Fruit fly (Drosophila melanogaster) whole organism, prepupa: ENCODE data around the gene CG9932.

ENCODE experiments used
- Blimp-1 ChIP-seq: fragments of 200-800 bp; sonication (Bioruptor generic); optimal IDR thresholded peaks from 3 replicates; lab custom pipeline; 2017; ENCODE audit warnings: missing biosample characterization, missing genetic modification characterization, mild to moderate bottlenecking, moderate library complexity, missing genetic modification reagents
- CG10631 ChIP-seq: fragments of 200-800 bp; sonication (Bioruptor generic); optimal IDR thresholded peaks from 2 replicates; lab custom pipeline; 2016; ENCODE audit warnings: missing biosample characterization, missing genetic modification characterization
- CG10669 ChIP-seq: fragments of 200-800 bp; sonication (Bioruptor generic); optimal IDR thresholded peaks from 3 replicates; lab custom pipeline; 2018; ENCODE audit warnings: missing biosample characterization, mild to moderate bottlenecking, missing genetic modification characterization, moderate library complexity
- CG11294 ChIP-seq: fragments of 200-800 bp; sonication (Bioruptor generic); IDR thresholded peaks from 2 replicates; pipeline ENCODE4 v1.3.6; 2022; ENCODE audit warnings: missing biosample characterization, missing genetic modification characterization
- CG11902 ChIP-seq: fragments of 200-800 bp; sonication (Bioruptor generic); optimal IDR thresholded peaks from 3 replicates; lab custom pipeline; 2016; ENCODE audit warnings: missing biosample characterization, missing genetic modification characterization
- CG15336 ChIP-seq: fragments of 200-800 bp; sonication (Bioruptor generic); IDR thresholded peaks from 2 replicates; pipeline ENCODE4 v1.3.6; 2022; ENCODE audit warnings: missing biosample characterization, missing genetic modification characterization
- CG1621 ChIP-seq: fragments of 200-800 bp; sonication (Bioruptor generic); optimal IDR thresholded peaks from 3 replicates; lab custom pipeline; 2018; ENCODE audit warnings: missing biosample characterization, mild to moderate bottlenecking, missing genetic modification characterization
- CG16779 ChIP-seq: fragments of 200-800 bp; sonication (Bioruptor generic); optimal IDR thresholded peaks from 3 replicates; lab custom pipeline; 2017; ENCODE audit warnings: missing biosample characterization, mild to moderate bottlenecking, missing genetic modification characterization
- CG3032 ChIP-seq: fragments of 200-800 bp; optimal IDR thresholded peaks from 2 replicates; lab custom pipeline; 2019; ENCODE audit warnings: missing biosample characterization, mild to moderate bottlenecking, missing genetic modification characterization, moderate library complexity
- CG31627 ChIP-seq: fragments of 200-800 bp; sonication (Bioruptor generic); optimal IDR thresholded peaks from 3 replicates; lab custom pipeline; 2016; ENCODE audit warnings: missing biosample characterization, missing genetic modification characterization
- CG32006 ChIP-seq: fragments of 200-800 bp; sonication (Bioruptor generic); optimal IDR thresholded peaks from 3 replicates; lab custom pipeline; 2017; ENCODE audit warnings: missing biosample characterization, mild to moderate bottlenecking, missing genetic modification characterization
- CG34406 ChIP-seq: fragments of 200-800 bp; sonication (Bioruptor generic); optimal IDR thresholded peaks from 3 replicates; lab custom pipeline; 2016; ENCODE audit warnings: missing biosample characterization, missing genetic modification characterization
- CG3919 ChIP-seq: fragments of 200-800 bp; sonication (Bioruptor generic); optimal IDR thresholded peaks from 3 replicates; lab custom pipeline; 2016; ENCODE audit warnings: missing biosample characterization, missing genetic modification characterization
- CG4318 ChIP-seq: fragments of 200-800 bp; sonication (Bioruptor generic); optimal IDR thresholded peaks from 3 replicates; lab custom pipeline; 2017; ENCODE audit warnings: missing biosample characterization, mild to moderate bottlenecking, missing genetic modification characterization
- CG6163 ChIP-seq: fragments of 200-800 bp; sonication (Bioruptor generic); IDR thresholded peaks from 3 replicates; pipeline ENCODE4 v1.3.6; 2022; ENCODE audit warnings: missing biosample characterization, missing genetic modification characterization
- CG6276 ChIP-seq: fragments of 200-800 bp; sonication (Bioruptor generic); optimal IDR thresholded peaks from 2 replicates; lab custom pipeline; 2017; ENCODE audit warnings: missing biosample characterization, mild to moderate bottlenecking, missing genetic modification characterization
- CG6792 ChIP-seq: fragments of 200-800 bp; sonication (Bioruptor generic); optimal IDR thresholded peaks from 3 replicates; lab custom pipeline; 2016; ENCODE audit warnings: missing biosample characterization, missing genetic modification characterization
- CG6808 ChIP-seq: fragments of 200-800 bp; sonication (Bioruptor generic); optimal IDR thresholded peaks from 3 replicates; lab custom pipeline; 2017; ENCODE audit warnings: missing biosample characterization, missing genetic modification characterization, mild to moderate bottlenecking, moderate library complexity, missing genetic modification reagents
- CG6854 ChIP-seq: fragments of 200-800 bp; sonication (Bioruptor generic); optimal IDR thresholded peaks from 2 replicates; lab custom pipeline; 2017; ENCODE audit warnings: missing biosample characterization, mild to moderate bottlenecking, missing genetic modification characterization
- CG8119 ChIP-seq: fragments of 200-800 bp; sonication (Bioruptor generic); IDR thresholded peaks from 3 replicates; pipeline ENCODE4 v1.3.6; 2022; ENCODE audit warnings: missing biosample characterization, missing genetic modification characterization
- CG8319 ChIP-seq: fragments of 200-800 bp; sonication (Bioruptor generic); optimal IDR thresholded peaks from 3 replicates; lab custom pipeline; 2016; ENCODE audit warnings: missing biosample characterization, missing genetic modification characterization
- CG8632 ChIP-seq: fragments of 200-800 bp; sonication (Bioruptor generic); optimal IDR thresholded peaks from 3 replicates; lab custom pipeline; 2016; ENCODE audit warnings: missing biosample characterization, missing genetic modification characterization
- CG9139 ChIP-seq: fragments of 200-800 bp; sonication (Bioruptor generic); optimal IDR thresholded peaks from 3 replicates; lab custom pipeline; 2017; ENCODE audit warnings: missing biosample characterization, mild to moderate bottlenecking, missing genetic modification characterization
- Eip75B ChIP-seq: fragments of 200-800 bp; sonication (Bioruptor generic); optimal IDR thresholded peaks from 3 replicates; lab custom pipeline; 2016; ENCODE audit warnings: missing biosample characterization, missing genetic modification characterization
- Eip78C ChIP-seq: fragments of 200-800 bp; sonication (Bioruptor generic); peaks from one replicate; lab custom pipeline; 2016; ENCODE audit warnings: missing biosample characterization, missing genetic modification characterization
- Eip93F ChIP-seq: fragments of 200-800 bp; sonication (Bioruptor generic); optimal IDR thresholded peaks from 2 replicates; lab custom pipeline; 2016; ENCODE audit warnings: missing biosample characterization, mild to moderate bottlenecking, missing genetic modification characterization
- Ets21C ChIP-seq: fragments of 200-800 bp; sonication (Bioruptor generic); optimal IDR thresholded peaks from 3 replicates; lab custom pipeline; 2016; ENCODE audit warnings: missing biosample characterization, missing genetic modification characterization
- Ets96B ChIP-seq: fragments of 200-800 bp; optimal IDR thresholded peaks from 2 replicates; lab custom pipeline; 2019; ENCODE audit warnings: missing biosample characterization, mild to moderate bottlenecking, missing genetic modification characterization, moderate library complexity
- Gug ChIP-seq: fragments of 200-800 bp; sonication (Bioruptor generic); IDR thresholded peaks from 2 replicates; pipeline ENCODE4 v1.3.6; 2022; ENCODE audit warnings: missing biosample characterization, missing genetic modification characterization
- Hr38 ChIP-seq: sonication (Bioruptor generic); optimal IDR thresholded peaks from 2 replicates; lab custom pipeline; 2016; ENCODE audit warnings: missing biosample characterization, missing genetic modification characterization
- Hr39 ChIP-seq: fragments of 200-800 bp; sonication (Bioruptor generic); optimal IDR thresholded peaks from 2 replicates; lab custom pipeline; 2016; ENCODE audit warnings: missing biosample characterization, missing genetic modification characterization
- Hr4 ChIP-seq: fragments of 200-800 bp; sonication (Bioruptor generic); optimal IDR thresholded peaks from 3 replicates; lab custom pipeline; 2016; ENCODE audit warnings: missing biosample characterization, missing genetic modification characterization
- Lpt ChIP-seq: fragments of 200-800 bp; sonication (Bioruptor generic); optimal IDR thresholded peaks from 3 replicates; lab custom pipeline; 2016; ENCODE audit warnings: missing biosample characterization, missing genetic modification characterization
- Met ChIP-seq: fragments of 200-800 bp; sonication (Bioruptor generic); optimal IDR thresholded peaks from 3 replicates; lab custom pipeline; 2016; ENCODE audit warnings: missing biosample characterization, missing genetic modification characterization
- OdsH ChIP-seq: fragments of 200-800 bp; sonication (Bioruptor generic); optimal IDR thresholded peaks from 3 replicates; lab custom pipeline; 2016; ENCODE audit warnings: missing biosample characterization, missing genetic modification characterization
- Smox ChIP-seq: fragments of 200-800 bp; sonication (Bioruptor generic); optimal IDR thresholded peaks from 3 replicates; lab custom pipeline; 2016; ENCODE audit warnings: missing biosample characterization, missing genetic modification characterization
- Sox102F ChIP-seq: fragments of 200-800 bp; sonication (Bioruptor generic); optimal IDR thresholded peaks from 2 replicates; lab custom pipeline; 2016; ENCODE audit warnings: missing biosample characterization, mild to moderate bottlenecking, missing genetic modification characterization
- Sox14 ChIP-seq: fragments of 200-800 bp; sonication (Bioruptor generic); optimal IDR thresholded peaks from 3 replicates; lab custom pipeline; 2016; ENCODE audit warnings: missing biosample characterization, missing genetic modification characterization
- Sox15 ChIP-seq: fragments of 200-800 bp; sonication (Bioruptor generic); optimal IDR thresholded peaks from 3 replicates; lab custom pipeline; 2016; ENCODE audit warnings: missing biosample characterization, missing genetic modification characterization
- achi ChIP-seq: fragments of 200-800 bp; sonication (Bioruptor generic); optimal IDR thresholded peaks from 3 replicates; lab custom pipeline; 2016; ENCODE audit warnings: missing biosample characterization, missing genetic modification characterization
- dsx ChIP-seq: fragments of 200-800 bp; optimal IDR thresholded peaks from 3 replicates; lab custom pipeline; 2019; ENCODE audit warnings: missing biosample characterization, mild to moderate bottlenecking, missing genetic modification characterization, moderate library complexity; ENCODE audit not compliant: poor library complexity, severe bottlenecking
- eg ChIP-seq: fragments of 200-800 bp; sonication (Bioruptor generic); IDR thresholded peaks from 3 replicates; pipeline ENCODE4 v1.3.6; 2022; ENCODE audit warnings: missing biosample characterization, missing genetic modification characterization
- esn ChIP-seq: fragments of 200-800 bp; sonication (Bioruptor generic); optimal IDR thresholded peaks from 2 replicates; lab custom pipeline; 2016; ENCODE audit warnings: missing biosample characterization, mild to moderate bottlenecking, missing genetic modification characterization, moderate library complexity
- fd59A ChIP-seq: fragments of 200-800 bp; sonication (Bioruptor generic); optimal IDR thresholded peaks from 2 replicates; lab custom pipeline; 2017; ENCODE audit warnings: missing biosample characterization, mild to moderate bottlenecking, missing genetic modification characterization, missing genetic modification reagents
- fkh ChIP-seq: fragments of 200-800 bp; sonication (Bioruptor generic); optimal IDR thresholded peaks from 3 replicates; lab custom pipeline; 2017; ENCODE audit warnings: missing biosample characterization, mild to moderate bottlenecking, missing genetic modification characterization, moderate library complexity
- lz ChIP-seq: fragments of 200-800 bp; sonication (Bioruptor generic); optimal IDR thresholded peaks from 3 replicates; lab custom pipeline; 2016; ENCODE audit warnings: missing biosample characterization, missing genetic modification characterization
- net ChIP-seq: fragments of 200-800 bp; sonication (Bioruptor generic); optimal IDR thresholded peaks from 3 replicates; lab custom pipeline; 2016; ENCODE audit warnings: missing biosample characterization, missing genetic modification characterization
- salr ChIP-seq, 2 experiments: fragments of 200-800 bp; sonication (Bioruptor generic); optimal IDR thresholded peaks; 3 replicates each; lab custom pipeline; 2016 to 2018; ENCODE audit warnings: missing biosample characterization in 2 of 2, missing genetic modification characterization in 2 of 2, mild to moderate bottlenecking in 1 of 2
- spab ChIP-seq: fragments of 200-800 bp; sonication (Bioruptor generic); optimal IDR thresholded peaks from 2 replicates; lab custom pipeline; 2017; ENCODE audit warnings: missing biosample characterization, mild to moderate bottlenecking, missing genetic modification characterization, missing genetic modification reagents
- ss ChIP-seq, 2 experiments: fragments of 200-800 bp; sonication (Bioruptor generic); optimal IDR thresholded peaks; 2 replicates in 1 of 2; 3 replicates in 1 of 2; lab custom pipeline; 2017 to 2018; ENCODE audit warnings: mild to moderate bottlenecking in 2 of 2, missing biosample characterization in 2 of 2, missing genetic modification characterization in 2 of 2, moderate library complexity in 1 of 2
- svp ChIP-seq: fragments of 200-800 bp; sonication (Bioruptor generic); peaks from one replicate; lab custom pipeline; 2016; ENCODE audit warnings: missing biosample characterization, missing genetic modification characterization
- topi ChIP-seq: fragments of 200-800 bp; sonication (Bioruptor generic); optimal IDR thresholded peaks from 3 replicates; lab custom pipeline; 2016; ENCODE audit warnings: missing biosample characterization, missing genetic modification characterization
- vri ChIP-seq: fragments of 200-800 bp; sonication (Bioruptor generic); optimal IDR thresholded peaks from 3 replicates; lab custom pipeline; 2016; ENCODE audit warnings: missing biosample characterization, mild to moderate bottlenecking, missing genetic modification characterization

Gene CG9932

dm6 chr2L:13086712-13087111 is 26.8 kb upstream of the CG9932 start:
- peak; percentile 15 for TF ChIP-seq achi
- no peak for TF ChIP-seq Hr38 (GFP tag; lab: Kevin White, UChicago)
- TF ChIP-seq lz (GFP tag; lab: Kevin White, UChicago) = peak; percentile 47
- TF ChIP-seq Met = peak; percentile 39
- peak; percentile 0 for TF ChIP-seq CG8632 (GFP tag; lab: Kevin White, UChicago)
- TF ChIP-seq CG10631 = peak; percentile 12
- TF ChIP-seq CG32006 (GFP tag; lab: Kevin White, UChicago) = no peak
- TF ChIP-seq Sox14 (GFP tag; lab: Kevin White, UChicago) = peak; percentile 23
- no peak for TF ChIP-seq CG6808 (GFP tag; lab: Kevin White, UChicago)
- TF ChIP-seq Sox15 (GFP tag; lab: Kevin White, UChicago) = no peak
- TF ChIP-seq Hr4 = no peak
- peak; percentile 66 for TF ChIP-seq svp (GFP tag; lab: Kevin White, UChicago)
- no peak for TF ChIP-seq CG10669 (GFP tag; lab: Kevin White, UChicago)
- TF ChIP-seq Ets96B (tag; lab: Kevin White, UChicago) = no peak
- TF ChIP-seq esn (GFP tag; lab: Kevin White, UChicago) = peak; percentile 51
- TF ChIP-seq Blimp-1 (GFP tag; lab: Kevin White, UChicago) = no peak
- TF ChIP-seq Gug (GFP tag; lab: Robert Waterston, UW) = no peak
- TF ChIP-seq Eip78C (GFP tag; lab: Kevin White, UChicago) = peak; percentile 75
- TF ChIP-seq salr (GFP tag; optimal IDR thresholded peaks at IDR 0.05; lab: Kevin White, UChicago) = no peak
- TF ChIP-seq CG1621 (tag; lab: Kevin White, UChicago) = no peak
- peak; percentile 18 for TF ChIP-seq CG6792 (GFP tag; lab: Kevin White, UChicago)
- peak; percentile 37 for TF ChIP-seq Smox
- TF ChIP-seq CG4318 (GFP tag; lab: Kevin White, UChicago) = no peak
- peak; percentile 13 for TF ChIP-seq Sox102F (GFP tag; lab: Kevin White, UChicago)
- no peak for TF ChIP-seq CG9139
- no peak for TF ChIP-seq CG16779
- peak; percentile 15 for TF ChIP-seq dsx (GFP tag; lab: Kevin White, UChicago)
- peak; percentile 45 for TF ChIP-seq Hr39 (GFP tag; lab: Kevin White, UChicago)
- peak; percentile 50 for TF ChIP-seq CG31627
- no peak for TF ChIP-seq CG15336 (GFP tag; lab: Robert Waterston, UW)
- no peak for TF ChIP-seq fkh (GFP tag; lab: Kevin White, UChicago)
- no peak for TF ChIP-seq CG3032 (tag; lab: Kevin White, UChicago)
- TF ChIP-seq Eip93F (GFP tag; lab: Kevin White, UChicago) = no peak
- peak; percentile 34 for TF ChIP-seq OdsH (GFP tag; lab: Kevin White, UChicago)
- no peak for TF ChIP-seq CG6276 (GFP tag; lab: Kevin White, UChicago)
- TF ChIP-seq vri (GFP tag; lab: Kevin White, UChicago) = no peak
- TF ChIP-seq spab (GFP tag; lab: Kevin White, UChicago) = no peak
- no peak for TF ChIP-seq Lpt
- TF ChIP-seq CG6163 (GFP tag; lab: Robert Waterston, UW) = no peak
- no peak for TF ChIP-seq CG6854
- no peak for TF ChIP-seq Ets21C (GFP tag; lab: Kevin White, UChicago)
- no peak for TF ChIP-seq net (GFP tag; lab: Kevin White, UChicago)
- TF ChIP-seq ss (GFP tag; optimal IDR thresholded peaks at IDR 0.05; lab: Kevin White, UChicago) = no peak
- no peak for TF ChIP-seq CG11294 (GFP tag; lab: Robert Waterston, UW)
- no peak for TF ChIP-seq eg
- TF ChIP-seq CG34406 (GFP tag; lab: Kevin White, UChicago) = peak; percentile 12
- TF ChIP-seq CG11902 (GFP tag; lab: Kevin White, UChicago) = no peak
- TF ChIP-seq Eip75B (GFP tag; lab: Kevin White, UChicago) = peak; percentile 13
- TF ChIP-seq fd59A = no peak
- TF ChIP-seq topi (GFP tag; lab: Kevin White, UChicago) = peak; percentile 23
- TF ChIP-seq CG8119 (GFP tag; lab: Robert Waterston, UW) = no peak
- TF ChIP-seq CG8319 (GFP tag; lab: Kevin White, UChicago) = no peak
- no peak for TF ChIP-seq CG3919 (GFP tag; lab: Kevin White, UChicago)
